Worm (Caenorhabditis elegans): ENCODE data around the gene ppt-1.

DNA sequence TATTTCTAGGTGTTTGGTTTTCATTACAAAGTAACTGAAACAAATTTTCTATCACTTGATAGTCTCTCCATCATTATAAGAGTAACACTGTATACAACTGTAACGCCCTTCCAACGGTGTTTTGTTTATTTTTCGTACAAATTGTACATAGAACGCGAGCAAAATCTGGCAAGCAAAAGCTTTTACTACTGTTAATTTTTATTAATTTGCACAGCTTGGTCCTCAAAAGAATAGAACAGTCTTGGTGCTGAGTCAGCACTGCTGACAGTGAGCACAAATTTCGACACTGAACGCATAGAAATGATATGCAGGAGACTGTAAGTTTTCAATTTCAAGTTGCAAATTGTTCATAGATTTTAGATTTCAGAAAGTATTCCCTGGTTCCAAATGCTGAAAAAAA is 35.9 kb downstream of the ppt-1 start, which contains the start of gene ZK1055.2:
- TF ChIP-seq efl-1 (optimal IDR thresholded peaks at IDR 0.05) = no peak
- no peak for TF ChIP-seq efl-1 (GFP tag; optimal IDR thresholded peaks at IDR 0.05 in 1 of 2)
- TF ChIP-seq nhr-28 (tag; optimal IDR thresholded peaks at IDR 0.05) = no peak
- no peak for TF ChIP-seq ama-1 (optimal IDR thresholded peaks at IDR 0.05)
- TF ChIP-seq unc-62 (GFP tag; optimal IDR thresholded peaks at IDR 0.05) = no peak
- no peak for TF ChIP-seq skn-1 (tag; optimal IDR thresholded peaks at IDR 0.05)
- no peak for TF ChIP-seq snpc-4 (tag; optimal IDR thresholded peaks at IDR 0.05)
- TF ChIP-seq pqm-1 (tag; optimal IDR thresholded peaks at IDR 0.05) = no peak
- no peak for TF ChIP-seq nhr-12 (tag; optimal IDR thresholded peaks at IDR 0.05)
